Worm (Caenorhabditis elegans) whole organism, young adult: ENCODE results near the gene R02E4.1.

Experiments used
- B0019.2 ChIP-seq: fragments of 200-800 bp; sonication (Bioruptor generic); conservative IDR thresholded peaks from 2 replicates; pipeline ENCODE4 v1.3.6; 2022; ENCODE audit warnings: missing genetic modification reagents, missing genetic modification characterization, missing compliant biosample characterization
- B0035.1 ChIP-seq: sonication (generic microtip); optimal IDR thresholded peaks from 2 replicates; lab custom pipeline; 2016; ENCODE audit warnings: missing genetic modification characterization, mild to moderate bottlenecking, missing compliant biosample characterization, missing genotype, missing genetic modification reagents
- B0261.1 ChIP-seq: sonication (generic microtip); optimal IDR thresholded peaks from 2 replicates; lab custom pipeline; 2016; ENCODE audit warnings: mild to moderate bottlenecking, missing genetic modification characterization, moderate library complexity, missing compliant biosample characterization
- F10E7.11 ChIP-seq: sonication (generic microtip); optimal IDR thresholded peaks from 2 replicates; lab custom pipeline; 2017; ENCODE audit warnings: mild to moderate bottlenecking, missing genetic modification characterization, moderate library complexity, missing compliant biosample characterization
- F22D6.2 ChIP-seq: sonication (generic microtip); optimal IDR thresholded peaks from 2 replicates; lab custom pipeline; 2016; ENCODE audit warnings: mild to moderate bottlenecking, missing genetic modification characterization, missing compliant biosample characterization
- F23B12.7 ChIP-seq: sonication (generic microtip); optimal IDR thresholded peaks from 2 replicates; lab custom pipeline; 2017; ENCODE audit warnings: missing genetic modification characterization, mild to moderate bottlenecking, missing compliant biosample characterization, antibody characterized with exemption, moderate library complexity; ENCODE audit not compliant: insufficient read depth
- F33H1.4 ChIP-seq: fragments of 200-800 bp; sonication (Bioruptor generic); IDR thresholded peaks from 2 replicates; pipeline ENCODE4 v1.3.6; 2022; ENCODE audit warnings: missing genetic modification reagents, missing genetic modification characterization, missing compliant biosample characterization
- F39B2.1 ChIP-seq: fragments of 200-800 bp; sonication (Bioruptor generic); IDR thresholded peaks from 2 replicates; pipeline ENCODE4 v1.3.6; 2022; ENCODE audit warnings: missing genetic modification reagents, missing genetic modification characterization, missing compliant biosample characterization
- F49E8.2 ChIP-seq: sonication (generic microtip); optimal IDR thresholded peaks from 3 replicates; lab custom pipeline; 2017; ENCODE audit warnings: missing genetic modification characterization, mild to moderate bottlenecking, missing compliant biosample characterization, antibody characterized with exemption, moderate library complexity; ENCODE audit not compliant: insufficient read depth
- F55B11.4 ChIP-seq: sonication (generic microtip); optimal IDR thresholded peaks from 2 replicates; lab custom pipeline; 2016; ENCODE audit warnings: missing compliant biosample characterization, missing genetic modification characterization, borderline replicate concordance; ENCODE audit not compliant: insufficient read depth
- T07F8.4 ChIP-seq: sonication (generic microtip); optimal IDR thresholded peaks from 2 replicates; lab custom pipeline; 2016; ENCODE audit warnings: mild to moderate bottlenecking, missing genetic modification characterization, moderate library complexity, missing compliant biosample characterization
- Y53G8AR.9 ChIP-seq: fragments of 200-800 bp; sonication (Bioruptor generic); conservative IDR thresholded peaks from 2 replicates; pipeline ENCODE4 v1.3.6; 2022; ENCODE audit warnings: missing genetic modification reagents, missing genetic modification characterization, missing compliant biosample characterization
- Y67H2A.10 ChIP-seq: fragments of 200-800 bp; sonication (Bioruptor generic); conservative IDR thresholded peaks from 2 replicates; pipeline ENCODE4 v1.3.6; 2022; ENCODE audit warnings: missing genetic modification reagents, missing genetic modification characterization, missing compliant biosample characterization
- ZK185.1 ChIP-seq: sonication (generic microtip); optimal IDR thresholded peaks from 2 replicates; lab custom pipeline; 2016; ENCODE audit warnings: mild to moderate bottlenecking, missing genetic modification characterization, missing compliant biosample characterization; ENCODE audit not compliant: poor library complexity, severe bottlenecking
- ccch-3 ChIP-seq: fragments of 200-800 bp; sonication (Bioruptor generic); optimal IDR thresholded peaks from 2 replicates; lab custom pipeline; 2018; ENCODE audit warnings: mild to moderate bottlenecking, missing genetic modification characterization, missing compliant biosample characterization
- ceh-27 ChIP-seq: fragments of 200-800 bp; sonication (Bioruptor generic); optimal IDR thresholded peaks from 2 replicates; lab custom pipeline; 2018; ENCODE audit warnings: mild to moderate bottlenecking, missing genetic modification characterization, moderate library complexity, missing compliant biosample characterization
- ceh-79 ChIP-seq: sonication (generic microtip); optimal IDR thresholded peaks from 2 replicates; lab custom pipeline; 2017; ENCODE audit warnings: mild to moderate bottlenecking, missing genetic modification characterization, missing compliant biosample characterization
- dox-1 ChIP-seq: fragments of 200-800 bp; sonication (Bioruptor generic); IDR thresholded peaks from 2 replicates; pipeline ENCODE4 v1.3.6; 2022; ENCODE audit warnings: missing genetic modification reagents, missing genetic modification characterization, missing compliant biosample characterization
- fkh-3 ChIP-seq: sonication (generic microtip); optimal IDR thresholded peaks from 2 replicates; lab custom pipeline; 2016; ENCODE audit warnings: mild to moderate bottlenecking, missing genetic modification characterization, missing compliant biosample characterization
- hmg-1.2 ChIP-seq: fragments of 200-800 bp; sonication (Bioruptor generic); IDR thresholded peaks from 2 replicates; pipeline ENCODE4 v1.3.6; 2022; ENCODE audit warnings: missing genetic modification reagents, missing genetic modification characterization, missing compliant biosample characterization
- hrde-1 ChIP-seq: sonication (generic microtip); optimal IDR thresholded peaks from 2 replicates; lab custom pipeline; 2016; ENCODE audit warnings: missing genetic modification characterization, mild to moderate bottlenecking, missing compliant biosample characterization, moderate library complexity, missing genotype, missing genetic modification reagents, borderline replicate concordance
- let-607 ChIP-seq, 2 experiments: fragments of 200-800 bp in 1 of 2; sonication (Bioruptor generic) in 1 of 2; sonication (generic microtip) in 1 of 2; optimal IDR thresholded peaks; 2 replicates each; lab custom pipeline; 2016 to 2018; ENCODE audit warnings: mild to moderate bottlenecking in 2 of 2, missing compliant biosample characterization in 2 of 2, missing genetic modification characterization in 2 of 2, moderate library complexity in 2 of 2, missing genotype in 1 of 2
- lin-40 ChIP-seq: sonication (generic microtip); optimal IDR thresholded peaks from 2 replicates; lab custom pipeline; 2016; ENCODE audit warnings: missing genetic modification characterization, mild to moderate bottlenecking, missing compliant biosample characterization, missing genotype, missing genetic modification reagents
- madf-6 ChIP-seq: fragments of 200-800 bp; sonication (Bioruptor generic); IDR thresholded peaks from 2 replicates; pipeline ENCODE4 v1.3.6; 2022; ENCODE audit warnings: missing genetic modification reagents, missing genetic modification characterization, missing compliant biosample characterization
- madf-8 ChIP-seq: fragments of 200-800 bp; sonication (Bioruptor generic); conservative IDR thresholded peaks from 2 replicates; pipeline ENCODE4 v1.3.6; 2022; ENCODE audit warnings: missing genetic modification reagents, missing genetic modification characterization, missing compliant biosample characterization
- mel-28 ChIP-seq: sonication (generic microtip); optimal IDR thresholded peaks from 2 replicates; lab custom pipeline; 2016; ENCODE audit warnings: borderline replicate concordance, mild to moderate bottlenecking, missing genetic modification characterization, missing compliant biosample characterization
- nfya-2 ChIP-seq: fragments of 200-800 bp; sonication (Bioruptor generic); IDR thresholded peaks from 2 replicates; pipeline ENCODE4 v1.3.6; 2022; ENCODE audit warnings: missing genetic modification reagents, missing genetic modification characterization, missing compliant biosample characterization
- nfyb-1 ChIP-seq: fragments of 200-800 bp; sonication (Bioruptor generic); IDR thresholded peaks from 2 replicates; pipeline ENCODE4 v1.3.6; 2022; ENCODE audit warnings: missing genetic modification reagents, missing genetic modification characterization, missing compliant biosample characterization
- nhr-120 ChIP-seq: fragments of 200-800 bp; sonication (Bioruptor generic); IDR thresholded peaks from 2 replicates; pipeline ENCODE4 v1.3.6; 2022; ENCODE audit warnings: missing genetic modification characterization, missing compliant biosample characterization
- nhr-80 ChIP-seq: sonication (generic microtip); optimal IDR thresholded peaks from 2 replicates; lab custom pipeline; 2016; ENCODE audit warnings: missing genetic modification characterization, missing compliant biosample characterization
- pha-4 ChIP-seq: fragments of 150-350 bp; sonication (generic microtip); optimal IDR thresholded peaks from 2 replicates; lab custom pipeline; 2014; ENCODE audit warnings: missing biosample characterization, missing genetic modification reagents, missing genetic modification characterization
- rec-8 ChIP-seq, 2 experiments: sonication (generic microtip); optimal IDR thresholded peaks; 2 replicates each; lab custom pipeline; 2016; ENCODE audit warnings: mild to moderate bottlenecking in 2 of 2, missing genetic modification characterization in 2 of 2, missing genetic modification reagents in 2 of 2, missing genotype in 2 of 2, missing biosample characterization in 1 of 2, missing compliant biosample characterization in 1 of 2, moderate library complexity in 1 of 2
- rpc-1 ChIP-seq, 2 experiments: fragments of 150-350 bp in 1 of 2; sonication (generic microtip) in 1 of 2; optimal IDR thresholded peaks; 2 replicates each; lab custom pipeline; 2014 to 2018; ENCODE audit warnings: missing biosample characterization in 1 of 2, missing genetic modification characterization in 1 of 2, missing genetic modification reagents in 1 of 2, missing genotype in 1 of 2
- sdz-38 ChIP-seq: sonication (generic microtip); optimal IDR thresholded peaks from 2 replicates; lab custom pipeline; 2016; ENCODE audit warnings: missing genotype, missing genetic modification characterization, missing compliant biosample characterization
- snpc-1.1 ChIP-seq: sonication (generic microtip); optimal IDR thresholded peaks from 2 replicates; lab custom pipeline; 2017; ENCODE audit warnings: missing genetic modification characterization, mild to moderate bottlenecking, missing compliant biosample characterization, antibody characterized with exemption, moderate library complexity, missing genotype, missing genetic modification reagents; ENCODE audit not compliant: insufficient read depth
- snpc-3.4 ChIP-seq: sonication (generic microtip); optimal IDR thresholded peaks from 2 replicates; lab custom pipeline; 2017; ENCODE audit warnings: missing genetic modification characterization, mild to moderate bottlenecking, missing compliant biosample characterization, antibody characterized with exemption, moderate library complexity, missing genotype, missing genetic modification reagents
- snpc-4 ChIP-seq, 5 experiments: fragments of 150-350 bp in 1 of 5; sonication (generic microtip) in 4 of 5; optimal IDR thresholded peaks; 2 replicates each; lab custom pipeline; 2014 to 2018; ENCODE audit warnings: missing genetic modification characterization in 5 of 5, missing biosample characterization in 3 of 5, antibody characterized with exemption in 2 of 5, mild to moderate bottlenecking in 2 of 5, missing compliant biosample characterization in 2 of 5, missing genotype in 2 of 5, moderate library complexity in 2 of 5, missing genetic modification reagents in 1 of 5
- tbp1 ChIP-seq: fragments of 200-800 bp; sonication (Bioruptor generic); optimal IDR thresholded peaks from 2 replicates; lab custom pipeline; 2018; ENCODE audit warnings: mild to moderate bottlenecking, missing genetic modification characterization, missing compliant biosample characterization
- unc-62 ChIP-seq: fragments of 150-350 bp; optimal IDR thresholded peaks from 2 replicates; lab custom pipeline; 2014; ENCODE audit warnings: missing biosample characterization, missing genetic modification reagents, missing genetic modification characterization
- zfh-2 ChIP-seq: fragments of 200-800 bp; sonication (Bioruptor generic); conservative IDR thresholded peaks from 2 replicates; pipeline ENCODE4 v1.3.6; 2022; ENCODE audit warnings: missing genetic modification reagents, missing genetic modification characterization, missing compliant biosample characterization
- ztf-26 ChIP-seq: sonication (generic microtip); optimal IDR thresholded peaks from 2 replicates; lab custom pipeline; 2017; ENCODE audit warnings: missing genetic modification characterization, missing compliant biosample characterization
- ztf-28 ChIP-seq: fragments of 200-800 bp; sonication (Bioruptor generic); IDR thresholded peaks from 2 replicates; pipeline ENCODE4 v1.3.6; 2022; ENCODE audit warnings: missing genetic modification reagents, missing genetic modification characterization, missing compliant biosample characterization

Gene R02E4.1

DNA sequence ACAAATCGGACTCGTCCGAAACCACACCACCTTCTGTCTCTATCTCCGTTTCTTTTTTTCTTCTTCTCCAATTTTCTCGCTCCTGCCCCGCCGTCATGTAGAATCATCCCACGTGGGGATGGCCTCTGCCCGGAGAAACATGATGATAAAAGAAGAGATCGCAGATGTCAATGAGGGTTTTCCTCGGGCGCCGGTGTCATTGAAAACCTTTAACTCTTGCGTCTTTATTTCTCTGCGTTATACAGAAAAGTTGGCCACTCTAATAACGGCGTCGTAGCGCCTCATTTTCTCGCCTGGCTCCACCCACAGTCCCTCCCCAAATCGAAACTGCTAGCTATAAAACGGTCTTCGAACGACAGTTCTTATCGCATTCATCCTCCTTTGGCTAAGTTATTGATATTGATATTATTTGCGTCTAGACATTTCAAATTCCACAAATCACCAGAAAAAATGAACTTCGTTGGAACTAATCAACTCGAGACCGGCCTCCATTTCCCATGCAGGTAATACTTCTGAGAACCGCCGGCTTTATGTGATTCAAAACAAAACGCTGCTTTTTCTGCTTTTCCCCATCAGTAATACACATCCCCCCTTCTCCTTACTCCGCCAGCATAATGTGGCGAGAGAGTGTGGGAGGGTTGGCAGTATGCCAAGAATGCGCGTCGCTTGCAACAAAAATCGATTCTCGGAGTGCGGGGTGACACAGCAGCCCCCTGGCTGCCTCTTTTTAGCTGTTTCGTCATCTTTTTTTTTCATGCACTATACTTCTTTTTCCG, 40.9 kb upstream of the R02E4.1 start (continued):
- TF ChIP-seq ceh-27 (GFP tag; lab: Kevin White, UChicago) (no peak), B0261.1 (no peak), F39B2.1 (GFP tag; lab: Robert Waterston, UW) (no peak), ztf-28 (GFP tag; lab: Robert Waterston, UW) (no peak), Y67H2A.10 (GFP tag; lab: Robert Waterston, UW) (no peak), B0019.2 (no peak), rec-8 (tag; optimal IDR thresholded peaks at IDR 0.05; lab: Kevin White, UChicago) (no peak), Y53G8AR.9 (GFP tag; lab: Robert Waterston, UW) (no peak), F55B11.4 (tag; lab: Kevin White, UChicago) (no peak), madf-6 (peak; percentile 21; the same call in 1 of the 2 replicates), lin-40 (tag; lab: Kevin White, UChicago) (peak; percentile 41), nhr-120 (GFP tag; lab: Robert Waterston, UW) (0 out of 2 replicates have a peak, but pooled peaks have one; percentile 45), snpc-1.1 (tag; lab: Kevin White, UChicago) (no peak), F33H1.4 (no peak)

- TF ChIP-seq F10E7.11 (tag; lab: Kevin White, UChicago) = no peak
- TF ChIP-seq fkh-3 (tag; lab: Kevin White, UChicago) = no peak
- TF ChIP-seq ztf-26 (tag; lab: Kevin White, UChicago) = no peak
- TF ChIP-seq hmg-1.2 (GFP tag; lab: Robert Waterston, UW) = no peak
- no peak for TF ChIP-seq madf-8 (GFP tag; lab: Robert Waterston, UW)
- no peak for TF ChIP-seq pha-4
- TF ChIP-seq zfh-2 (GFP tag; lab: Robert Waterston, UW) = 0 out of 2 replicates have a peak, but pooled peaks have one; percentile 31
- no peak for TF ChIP-seq sdz-38 (tag; lab: Kevin White, UChicago)
- TF ChIP-seq tbp1 (GFP tag; lab: Kevin White, UChicago) = no peak
- no peak for TF ChIP-seq nfya-2
- no peak for TF ChIP-seq F23B12.7 (tag; lab: Kevin White, UChicago)
- no peak for TF ChIP-seq ccch-3 (GFP tag; lab: Kevin White, UChicago)
- no peak for TF ChIP-seq hrde-1 (tag; lab: Kevin White, UChicago)
- TF ChIP-seq F22D6.2 (tag; lab: Kevin White, UChicago) = no peak
- no peak for TF ChIP-seq B0035.1
- TF ChIP-seq snpc-4 (GFP tag; optimal IDR thresholded peaks at IDR 0.05; lab: Kevin White, UChicago) = no peak
- TF ChIP-seq snpc-4 (tag; optimal IDR thresholded peaks at IDR 0.05; lab: Kevin White, UChicago) = no peak
- TF ChIP-seq nhr-80 (tag; lab: Kevin White, UChicago) = peak; percentile 40
- peak; percentile 11; the same call in 1 of the 2 replicates for TF ChIP-seq nfyb-1 (GFP tag; lab: Robert Waterston, UW)
- no peak for TF ChIP-seq ZK185.1 (tag; lab: Kevin White, UChicago)
- TF ChIP-seq F49E8.2 (tag; lab: Kevin White, UChicago) = no peak
- TF ChIP-seq let-607 (tag; optimal IDR thresholded peaks at IDR 0.05; lab: Kevin White, UChicago) = peak; percentile 77 to 81
- TF ChIP-seq F39B2.1 (GFP tag; lab: Robert Waterston, UW) = no peak
- no peak for TF ChIP-seq ceh-79 (tag; lab: Kevin White, UChicago)
- no peak for TF ChIP-seq dox-1 (GFP tag; lab: Robert Waterston, UW)
- no peak for TF ChIP-seq mel-28
- no peak for TF ChIP-seq rpc-1 (optimal IDR thresholded peaks at IDR 0.05; lab: Kevin White, UChicago)
- no peak for TF ChIP-seq rpc-1 (tag; optimal IDR thresholded peaks at IDR 0.05; lab: Kevin White, UChicago)
- TF ChIP-seq snpc-3.4 = no peak
- TF ChIP-seq T07F8.4 (tag; lab: Kevin White, UChicago) = no peak
- TF ChIP-seq unc-62 (GFP tag; lab: Kevin White, UChicago) = no peak
Measured at ce11 chrX:4144136-4144781, 39.9 kb upstream of the R02E4.1 start.
